Fruit fly (Drosophila melanogaster) ovary, adult (tissue): ENCODE data around the gene CG6000.
A peak's percentile ranks its signal among the peaks of the same experiment; 100 is the strongest.

Source experiments
- CG17801 ChIP-seq: fragments of 200-800 bp; optimal IDR thresholded peaks from 2 replicates; lab custom pipeline; 2019; ENCODE audit warnings: missing biosample characterization, mild to moderate bottlenecking, missing genetic modification characterization, moderate library complexity; ENCODE audit not compliant: partially characterized antibody

CG6000 gene

DNA sequence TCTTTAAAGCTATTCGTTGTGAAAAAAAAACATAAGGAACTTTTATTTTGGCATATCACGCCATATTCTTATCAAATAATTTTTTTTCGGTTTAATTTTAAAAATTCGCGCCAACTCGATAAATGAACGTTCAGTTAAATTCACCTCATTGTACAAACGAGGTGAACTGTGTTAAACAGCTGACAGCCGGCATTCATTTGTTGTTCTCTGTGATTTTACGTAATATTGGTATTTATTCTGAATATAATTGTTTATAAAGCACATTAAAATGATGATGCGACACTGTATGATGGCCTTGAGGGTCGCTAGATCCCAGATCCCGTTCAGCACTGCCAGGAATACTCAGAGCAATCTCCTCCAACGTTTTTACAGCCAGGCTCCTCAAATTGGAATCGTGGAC lies at the start of gene CG6000:
TSS of gene CG6000 (plus strand) at position 165 of the 400 bp plus-strand sequence.
- TF ChIP-seq CG17801 = no peak

DNA sequence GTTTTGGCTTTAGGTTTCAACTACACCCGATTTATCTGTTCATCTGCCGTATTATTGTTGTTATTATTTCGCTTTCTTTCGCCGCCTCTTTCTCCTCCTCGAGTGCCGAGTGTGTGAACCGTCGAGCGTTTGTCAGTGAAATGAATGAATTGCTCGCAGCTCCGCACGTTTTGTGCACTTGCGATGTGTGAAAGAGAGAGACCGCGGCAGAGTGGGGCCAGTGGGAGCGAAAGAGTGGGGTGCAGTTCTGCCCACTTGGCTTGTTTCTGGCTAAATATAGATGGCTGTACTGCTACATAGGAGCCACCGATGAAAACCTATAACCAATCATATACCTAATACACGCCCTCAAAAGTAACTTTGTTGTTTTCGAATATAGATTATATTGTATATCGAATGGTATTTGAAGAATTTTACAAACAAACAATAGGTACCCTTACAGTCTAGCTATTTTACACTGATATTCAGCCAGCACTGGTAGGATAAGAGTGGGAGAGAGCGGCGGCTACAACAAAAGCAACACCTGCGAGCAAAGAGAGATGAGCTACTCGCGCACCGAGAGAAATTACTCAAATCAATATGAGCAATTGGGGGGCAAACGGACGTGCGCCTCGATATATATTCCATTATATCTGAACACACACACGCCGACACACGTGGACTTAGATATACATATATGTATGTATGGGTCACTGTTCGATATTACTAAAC lies 47.6 kb upstream of the CG6000 start:
- TF ChIP-seq CG17801 = peak; percentile 14

- no peak for TF ChIP-seq CG17801
Measured at dm6 chr3R:24007775-24008506, 46.2 kb upstream of the CG6000 start.

dm6 chr3R:24008887-24009286 lies 45.3 kb upstream of the CG6000 start:
- no peak for TF ChIP-seq CG17801

dm6 chr3R:24010637-24011214 lies 43.5 kb upstream of the CG6000 start:
- no peak for TF ChIP-seq CG17801

- no peak for TF ChIP-seq CG17801
Measured at dm6 chr3R:24012038-24012693, 42.0 kb upstream of the CG6000 start.

dm6 chr3R:24014600-24014999 lies 39.6 kb upstream of the CG6000 start:
- TF ChIP-seq CG17801 = no peak

dm6 chr3R:24015449-24015848 lies 38.7 kb upstream of the CG6000 start:
- no peak for TF ChIP-seq CG17801

- no peak for TF ChIP-seq CG17801
Measured at dm6 chr3R:24015939-24016913, 38.0 kb upstream of the CG6000 start.

DNA sequence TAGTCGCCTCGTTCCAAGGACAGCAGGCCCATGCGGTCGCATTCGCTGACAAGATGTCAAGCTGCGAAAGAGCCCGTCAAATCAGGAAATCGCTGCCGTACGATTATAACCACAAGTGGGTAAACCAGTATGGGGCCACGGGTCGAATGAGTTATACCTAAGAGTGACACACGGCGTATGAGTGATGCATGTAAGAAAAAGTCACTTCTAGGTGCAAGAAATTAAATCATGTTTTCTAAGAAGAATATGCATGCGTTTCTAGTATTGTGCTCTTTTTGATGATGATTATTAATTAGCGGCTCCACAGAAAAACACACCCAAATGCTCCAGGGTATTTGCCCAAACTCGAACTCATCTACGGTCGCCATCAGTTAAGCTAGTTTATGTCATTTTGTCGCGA lies 36.5 kb upstream of the CG6000 start:
- no peak for TF ChIP-seq CG17801

- TF ChIP-seq CG17801 = no peak
Measured at dm6 chr3R:24021895-24022294, 32.3 kb upstream of the CG6000 start.

DNA sequence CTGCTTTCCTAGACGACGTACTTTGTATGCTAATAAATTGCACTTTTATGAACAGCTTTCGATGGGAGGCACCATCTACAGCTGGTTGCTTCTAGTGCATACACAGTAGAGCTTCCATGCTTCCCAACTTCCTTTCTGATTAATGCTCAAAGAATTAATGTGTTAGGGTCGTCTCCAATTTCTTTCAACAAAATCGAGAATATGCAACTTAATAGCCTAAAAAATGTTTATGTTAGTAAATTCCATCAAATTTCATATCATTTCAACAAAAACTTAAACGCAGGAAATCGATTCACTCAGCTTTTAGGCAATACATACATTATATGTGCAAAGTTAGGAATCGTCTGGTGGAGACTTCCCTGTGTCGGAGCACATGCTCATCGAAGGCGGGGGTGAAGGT lies 30.1 kb upstream of the CG6000 start:
- TF ChIP-seq CG17801 = no peak

dm6 chr3R:24024688-24025087 lies 29.5 kb upstream of the CG6000 start:
- no peak for TF ChIP-seq CG17801

- TF ChIP-seq CG17801 = no peak
Measured at dm6 chr3R:24025715-24026467, 28.3 kb upstream of the CG6000 start.

DNA sequence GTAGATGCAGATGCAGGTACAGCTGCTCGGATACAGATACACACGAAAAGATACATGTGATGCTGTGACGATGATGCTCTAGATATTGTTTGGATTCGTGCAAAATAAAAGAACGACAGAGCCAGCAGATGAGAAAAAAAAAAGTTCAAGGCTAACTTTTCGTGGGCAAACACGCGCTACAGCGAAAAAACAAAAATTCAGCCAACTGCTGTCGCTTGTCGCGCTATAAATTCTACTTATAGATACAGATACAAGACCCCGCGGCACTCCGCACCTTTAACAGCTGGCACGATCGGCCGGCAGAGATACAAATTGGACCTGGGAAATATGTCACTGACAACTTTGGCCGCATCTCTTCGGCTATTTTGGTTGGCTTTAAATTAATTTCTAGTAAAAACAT lies 27.7 kb upstream of the CG6000 start:
- TF ChIP-seq CG17801 = no peak
